Worm (Caenorhabditis elegans) whole organism, L4 larva: Measurements from ENCODE around the gene lgc-6.

Source experiments
- ZK546.5 ChIP-seq, 2 experiments: sonication (generic microtip); optimal IDR thresholded peaks; 2 replicates each; lab custom pipeline; 2017; ENCODE audit warnings: missing biosample characterization in 2 of 2, missing genetic modification characterization in 2 of 2
- aha-1 ChIP-seq: fragments of 150-350 bp; peaks from one replicate; lab custom pipeline; 2014; ENCODE audit warnings: missing biosample characterization, missing genetic modification characterization
- daf-12 ChIP-seq: fragments of 150-350 bp; optimal IDR thresholded peaks from 2 replicates; lab custom pipeline; 2014; ENCODE audit warnings: missing biosample characterization, missing genetic modification reagents, missing genetic modification characterization
- dmd-6 ChIP-seq: fragments of 200-800 bp; sonication (Bioruptor generic); IDR thresholded peaks from 2 replicates; pipeline ENCODE4 v1.3.6; 2022; ENCODE audit warnings: missing genetic modification reagents, missing genetic modification characterization, missing compliant biosample characterization
- dpl-1 ChIP-seq: fragments of 150-350 bp; optimal IDR thresholded peaks from 2 replicates; lab custom pipeline; 2014; ENCODE audit warnings: missing biosample characterization, missing genetic modification reagents, missing genetic modification characterization
- jun-1 ChIP-seq: fragments of 150-350 bp; optimal IDR thresholded peaks from 2 replicates; lab custom pipeline; 2014; ENCODE audit warnings: missing biosample characterization, missing genetic modification reagents, missing genetic modification characterization
- mdt-29 ChIP-seq: fragments of 200-800 bp; sonication (Bioruptor generic); IDR thresholded peaks from 2 replicates; pipeline ENCODE4 v1.3.6; 2022; ENCODE audit warnings: missing genetic modification reagents, missing genetic modification characterization, missing compliant biosample characterization

ce11 chrIV:8342385-8342784 is 2.6 kb downstream of the lgc-6 start, which contains the start of gene lgc-5:
- TF ChIP-seq dpl-1, result no peak
- no peak for TF ChIP-seq mdt-29 (GFP tag; lab: Robert Waterston, UW)
- TF ChIP-seq daf-12 (tag; lab: Kevin White, UChicago), result no peak
- no peak for TF ChIP-seq ZK546.5 (tag; optimal IDR thresholded peaks at IDR 0.05; lab: Kevin White, UChicago)
- TF ChIP-seq dmd-6, result no peak
- TF ChIP-seq aha-1 (tag; lab: Kevin White, UChicago), result no peak
- no peak for TF ChIP-seq jun-1 (tag; lab: Kevin White, UChicago)
